Worm (Caenorhabditis elegans) whole organism, L1 larva: Measurements from ENCODE around the gene K08E5.5.

Source experiments
- aly-2 ChIP-seq: fragments of 150-350 bp; optimal IDR thresholded peaks from 2 replicates; lab custom pipeline; 2014; ENCODE audit warnings: missing biosample characterization, missing genetic modification characterization
- ama-1 ChIP-seq: fragments of 150-350 bp; optimal IDR thresholded peaks from 2 replicates; lab custom pipeline; 2014
- dsc-1 ChIP-seq: sonication (generic microtip); optimal IDR thresholded peaks from 2 replicates; lab custom pipeline; 2016; ENCODE audit warnings: mild to moderate bottlenecking, missing genetic modification characterization, missing compliant biosample characterization
- efl-3 ChIP-seq: fragments of 200-800 bp; sonication (Bioruptor generic); optimal IDR thresholded peaks from 2 replicates; lab custom pipeline; 2018; ENCODE audit warnings: mild to moderate bottlenecking, missing genetic modification characterization, missing compliant biosample characterization
- hpl-2 ChIP-seq: fragments of 150-350 bp; optimal IDR thresholded peaks from 2 replicates; lab custom pipeline; 2014; ENCODE audit warnings: missing biosample characterization, missing genetic modification reagents, missing genetic modification characterization
- lin-39 ChIP-seq: fragments of 150-350 bp; optimal IDR thresholded peaks from 2 replicates; lab custom pipeline; 2014; ENCODE audit warnings: missing biosample characterization, missing genetic modification reagents, missing genetic modification characterization
- mep-1 ChIP-seq: fragments of 150-350 bp; optimal IDR thresholded peaks from 2 replicates; lab custom pipeline; 2014; ENCODE audit warnings: missing biosample characterization, missing genetic modification characterization
- pqm-1 ChIP-seq: sonication (generic microtip); optimal IDR thresholded peaks from 3 replicates; lab custom pipeline; 2017; ENCODE audit warnings: missing biosample characterization, missing genetic modification characterization
- skn-1 ChIP-seq: fragments of 150-350 bp; optimal IDR thresholded peaks from 2 replicates; lab custom pipeline; 2014; ENCODE audit warnings: missing biosample characterization, missing genetic modification characterization
- snpc-4 ChIP-seq: fragments of 150-350 bp; optimal IDR thresholded peaks from 2 replicates; lab custom pipeline; 2014; ENCODE audit warnings: missing biosample characterization, missing genetic modification characterization
- sup-37 ChIP-seq: fragments of 200-800 bp; sonication (Bioruptor generic); optimal IDR thresholded peaks from 2 replicates; lab custom pipeline; 2018; ENCODE audit warnings: mild to moderate bottlenecking, missing genetic modification characterization, missing compliant biosample characterization
- tbx-2 ChIP-seq: sonication (generic microtip); optimal IDR thresholded peaks from 2 replicates; lab custom pipeline; 2016; ENCODE audit warnings: missing genetic modification characterization, missing compliant biosample characterization
- unc-62 ChIP-seq: fragments of 150-350 bp; optimal IDR thresholded peaks from 2 replicates; lab custom pipeline; 2014; ENCODE audit warnings: missing biosample characterization, missing genetic modification reagents, missing genetic modification characterization
- zag-1 ChIP-seq: fragments of 150-350 bp; optimal IDR thresholded peaks from 2 replicates; lab custom pipeline; 2014; ENCODE audit warnings: missing biosample characterization, missing genetic modification characterization

DNA sequence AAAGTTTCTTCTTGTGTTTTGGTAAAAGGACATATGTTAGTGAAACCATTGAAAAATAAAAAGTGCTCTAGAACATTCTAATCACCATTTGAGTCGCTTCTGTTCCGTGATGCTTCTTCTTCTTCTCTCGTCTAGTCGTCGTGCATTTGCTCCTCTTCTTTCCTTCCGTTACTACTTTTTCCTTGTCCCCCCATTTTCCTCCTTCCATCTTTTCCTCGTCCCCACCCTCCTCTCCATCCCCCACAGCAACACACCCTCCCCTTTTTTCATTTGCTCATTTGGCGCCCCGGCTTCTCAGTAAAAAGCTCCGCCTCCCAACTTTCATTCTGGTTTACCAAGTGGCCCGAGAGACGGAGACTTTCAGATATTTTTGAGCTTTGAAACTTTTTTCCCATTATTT is 8.6 kb downstream of the K08E5.5 start:
- TF ChIP-seq tbx-2 (tag; lab: Kevin White, UChicago) (no peak), aly-2 (tag; lab: Kevin White, UChicago) (no peak), snpc-4 (tag; lab: Kevin White, UChicago) (no peak), sup-37 (GFP tag; lab: Kevin White, UChicago) (no peak), zag-1 (no peak), lin-39 (tag; lab: Kevin White, UChicago) (no peak), pqm-1 (tag; lab: Kevin White, UChicago) (no peak), efl-3 (GFP tag; lab: Kevin White, UChicago) (no peak), ama-1 (lab: Kevin White, UChicago) (no peak), hpl-2 (GFP tag; lab: Kevin White, UChicago) (no peak), mep-1 (tag; lab: Kevin White, UChicago) (peak; percentile 11), unc-62 (no peak), dsc-1 (tag; lab: Kevin White, UChicago) (no peak), skn-1 (tag; lab: Kevin White, UChicago) (no peak)
